Worm (Caenorhabditis elegans) whole organism, L3 larva: ENCODE measurements around the gene C27B7.7.
A peak's percentile ranks its signal among the peaks of the same experiment; 100 is the strongest.

Experiments
- ceh-28 ChIP-seq: fragments of 150-350 bp; optimal IDR thresholded peaks from 2 replicates; lab custom pipeline; 2014; ENCODE audit warnings: missing biosample characterization, missing genetic modification reagents, missing genetic modification characterization
- ceh-9 ChIP-seq: sonication (generic microtip); optimal IDR thresholded peaks from 2 replicates; lab custom pipeline; 2018; ENCODE audit warnings: missing biosample characterization, missing genetic modification characterization
- pqm-1 ChIP-seq: fragments of 150-350 bp; optimal IDR thresholded peaks from 2 replicates; lab custom pipeline; 2017; ENCODE audit warnings: missing biosample characterization, missing genetic modification characterization, inconsistent platforms
- skn-1 ChIP-seq: fragments of 150-350 bp; optimal IDR thresholded peaks from 2 replicates; lab custom pipeline; 2014; ENCODE audit warnings: missing biosample characterization, missing genetic modification characterization
- snpc-4 ChIP-seq: fragments of 150-350 bp; optimal IDR thresholded peaks from 2 replicates; lab custom pipeline; 2014; ENCODE audit warnings: missing biosample characterization, missing genetic modification characterization
- unc-39 ChIP-seq: sonication (generic microtip); optimal IDR thresholded peaks from 4 replicates; lab custom pipeline; 2017; ENCODE audit warnings: missing biosample characterization, missing genetic modification characterization
- unc-62 ChIP-seq: fragments of 150-350 bp; sonication (generic microtip); optimal IDR thresholded peaks from 4 replicates; lab custom pipeline; 2014; ENCODE audit warnings: missing biosample characterization, missing genetic modification reagents, missing genetic modification characterization

ce11 chrIV:8893746-8894145 is 13.1 kb upstream of the C27B7.7 start, which contains the start of gene rad-54.L2:
- TF ChIP-seq snpc-4: no peak
- no peak for TF ChIP-seq unc-62 (GFP tag; lab: Kevin White, UChicago)
- no peak for TF ChIP-seq unc-39 (tag; lab: Kevin White, UChicago)
- peak; percentile 46 for TF ChIP-seq pqm-1 (tag; lab: Kevin White, UChicago)
- TF ChIP-seq ceh-28: peak; percentile 54
- no peak for TF ChIP-seq ceh-9 (tag; lab: Kevin White, UChicago)
- TF ChIP-seq skn-1 (tag; lab: Kevin White, UChicago): no peak
